Worm (Caenorhabditis elegans) whole organism, L1 larva: ENCODE data around the gene irld-6.

Source experiments
- C34B4.2 ChIP-seq: sonication (generic microtip); optimal IDR thresholded peaks from 2 replicates; lab custom pipeline; 2017; ENCODE audit warnings: mild to moderate bottlenecking, missing genetic modification characterization, missing compliant biosample characterization
- F16B12.6 ChIP-seq: fragments of 150-350 bp; optimal IDR thresholded peaks from 2 replicates; lab custom pipeline; 2014; ENCODE audit warnings: missing biosample characterization, missing genetic modification characterization
- Y116A8C.19 ChIP-seq: sonication (generic microtip); optimal IDR thresholded peaks from 2 replicates; lab custom pipeline; 2016; ENCODE audit warnings: missing compliant biosample characterization, missing genetic modification characterization, borderline replicate concordance
- aha-1 ChIP-seq: fragments of 150-350 bp; optimal IDR thresholded peaks from 2 replicates; lab custom pipeline; 2014; ENCODE audit warnings: missing biosample characterization, missing genetic modification characterization
- alr-1 ChIP-seq: fragments of 200-800 bp; sonication (Bioruptor generic); optimal IDR thresholded peaks from 2 replicates; lab custom pipeline; 2018; ENCODE audit warnings: borderline replicate concordance, mild to moderate bottlenecking, missing genetic modification characterization, missing compliant biosample characterization
- aly-2 ChIP-seq: fragments of 150-350 bp; optimal IDR thresholded peaks from 2 replicates; lab custom pipeline; 2014; ENCODE audit warnings: missing biosample characterization, missing genetic modification characterization
- ama-1 ChIP-seq: fragments of 150-350 bp; optimal IDR thresholded peaks from 2 replicates; lab custom pipeline; 2014
- blmp-1 ChIP-seq: fragments of 150-350 bp; optimal IDR thresholded peaks from 2 replicates; lab custom pipeline; 2014; ENCODE audit warnings: missing biosample characterization, missing genetic modification characterization
- ceh-8 ChIP-seq: fragments of 200-800 bp; sonication (Bioruptor generic); optimal IDR thresholded peaks from 2 replicates; lab custom pipeline; 2018; ENCODE audit warnings: mild to moderate bottlenecking, missing genetic modification characterization, moderate library complexity, missing compliant biosample characterization
- ceh-82 ChIP-seq, 3 experiments: fragments of 150-350 bp in 1 of 3; sonication (generic microtip) in 2 of 3; optimal IDR thresholded peaks; 2 replicates each; lab custom pipeline; 2014 to 2017; ENCODE audit warnings: missing biosample characterization in 3 of 3, missing genetic modification characterization in 3 of 3
- ceh-88 ChIP-seq: fragments of 200-800 bp; sonication (Bioruptor generic); IDR thresholded peaks from 2 replicates; pipeline ENCODE4 v1.3.6; 2022; ENCODE audit warnings: missing genetic modification characterization, missing compliant biosample characterization
- ceh-90 ChIP-seq: sonication (generic microtip); optimal IDR thresholded peaks from 2 replicates; lab custom pipeline; 2016; ENCODE audit warnings: missing genetic modification characterization, missing compliant biosample characterization
- dsc-1 ChIP-seq: sonication (generic microtip); optimal IDR thresholded peaks from 2 replicates; lab custom pipeline; 2016; ENCODE audit warnings: mild to moderate bottlenecking, missing genetic modification characterization, missing compliant biosample characterization
- efl-1 ChIP-seq, 4 experiments: fragments of 150-350 bp; optimal IDR thresholded peaks in 3 of 4; peaks in 1 of 4; 1 replicate in 1 of 4; 2 replicates in 3 of 4; lab custom pipeline; 2014; ENCODE audit warnings: missing biosample characterization in 2 of 4, missing genetic modification characterization in 2 of 4, missing genetic modification reagents in 2 of 4
- efl-3 ChIP-seq: fragments of 200-800 bp; sonication (Bioruptor generic); optimal IDR thresholded peaks from 2 replicates; lab custom pipeline; 2018; ENCODE audit warnings: mild to moderate bottlenecking, missing genetic modification characterization, missing compliant biosample characterization
- egl-13 ChIP-seq: sonication (generic microtip); optimal IDR thresholded peaks from 2 replicates; lab custom pipeline; 2016; ENCODE audit warnings: missing genotype, missing genetic modification reagents, missing genetic modification characterization, missing compliant biosample characterization
- egl-27 ChIP-seq, 2 experiments: fragments of 150-350 bp in 1 of 2; sonication (generic microtip); optimal IDR thresholded peaks; 3 replicates each; lab custom pipeline; 2017 to 2018; ENCODE audit warnings: missing biosample characterization in 2 of 2, missing genetic modification characterization in 2 of 2, missing genetic modification reagents in 2 of 2
- elt-2 ChIP-seq: sonication (generic microtip); optimal IDR thresholded peaks from 2 replicates; lab custom pipeline; 2016; ENCODE audit warnings: missing genetic modification characterization, mild to moderate bottlenecking, inconsistent platforms, missing compliant biosample characterization, missing genetic modification reagents
- fkh-10 ChIP-seq: sonication (generic microtip); optimal IDR thresholded peaks from 2 replicates; lab custom pipeline; 2017; ENCODE audit warnings: missing biosample characterization, missing genetic modification reagents, missing genetic modification characterization
- fkh-4 ChIP-seq: sonication (generic microtip); optimal IDR thresholded peaks from 2 replicates; lab custom pipeline; 2016; ENCODE audit warnings: missing compliant biosample characterization, missing genetic modification characterization, borderline replicate concordance
- hlh-17 ChIP-seq: fragments of 200-800 bp; sonication (Bioruptor generic); optimal IDR thresholded peaks from 2 replicates; lab custom pipeline; 2018; ENCODE audit warnings: missing genetic modification characterization, mild to moderate bottlenecking, missing compliant biosample characterization, moderate library complexity, borderline replicate concordance
- isw-1 ChIP-seq: fragments of 200-800 bp; sonication (Bioruptor generic); IDR thresholded peaks from 2 replicates; pipeline ENCODE4 v1.3.6; 2022; ENCODE audit warnings: missing genetic modification characterization, missing compliant biosample characterization
- lin-15B ChIP-seq: fragments of 150-350 bp; sonication (generic microtip); optimal IDR thresholded peaks from 3 replicates; lab custom pipeline; 2014; ENCODE audit warnings: missing biosample characterization, missing genetic modification characterization
- lin-35 ChIP-seq, 2 experiments: fragments of 150-350 bp; optimal IDR thresholded peaks; 2 replicates each; lab custom pipeline; 2014; ENCODE audit warnings: missing biosample characterization in 2 of 2, missing genetic modification characterization in 2 of 2, missing genetic modification reagents in 2 of 2
- lin-39 ChIP-seq: fragments of 150-350 bp; optimal IDR thresholded peaks from 2 replicates; lab custom pipeline; 2014; ENCODE audit warnings: missing biosample characterization, missing genetic modification reagents, missing genetic modification characterization
- mab-9 ChIP-seq: fragments of 200-800 bp; sonication (Bioruptor generic); IDR thresholded peaks from 2 replicates; pipeline ENCODE4 v1.3.6; 2022; ENCODE audit warnings: missing genetic modification reagents, missing genetic modification characterization, missing compliant biosample characterization
- mdl-1 ChIP-seq, 2 experiments: fragments of 150-350 bp; optimal IDR thresholded peaks; 2 replicates each; lab custom pipeline; 2014 to 2017; ENCODE audit warnings: missing biosample characterization in 2 of 2, missing genetic modification characterization in 2 of 2, inconsistent platforms in 1 of 2
- mef-2 ChIP-seq: fragments of 150-350 bp; optimal IDR thresholded peaks from 2 replicates; lab custom pipeline; 2014; ENCODE audit warnings: missing biosample characterization, missing genetic modification characterization
- mep-1 ChIP-seq: fragments of 150-350 bp; optimal IDR thresholded peaks from 2 replicates; lab custom pipeline; 2014; ENCODE audit warnings: missing biosample characterization, missing genetic modification characterization
- nhr-11 ChIP-seq: fragments of 150-350 bp; optimal IDR thresholded peaks from 2 replicates; lab custom pipeline; 2014; ENCODE audit warnings: missing biosample characterization, missing genetic modification characterization
- nhr-12 ChIP-seq: sonication (generic microtip); optimal IDR thresholded peaks from 2 replicates; lab custom pipeline; 2017; ENCODE audit warnings: missing biosample characterization, missing genetic modification characterization
- nhr-19 ChIP-seq: fragments of 200-800 bp; sonication (Bioruptor generic); conservative IDR thresholded peaks from 2 replicates; pipeline ENCODE4 v1.3.6; 2022; ENCODE audit warnings: missing genetic modification characterization, missing compliant biosample characterization
- nhr-20 ChIP-seq: sonication (generic microtip); optimal IDR thresholded peaks from 2 replicates; lab custom pipeline; 2016; ENCODE audit warnings: mild to moderate bottlenecking, missing genetic modification characterization, missing compliant biosample characterization
- nhr-237 ChIP-seq: fragments of 150-350 bp; optimal IDR thresholded peaks from 2 replicates; lab custom pipeline; 2014; ENCODE audit warnings: missing biosample characterization, missing genetic modification characterization
- nhr-28 ChIP-seq: fragments of 150-350 bp; optimal IDR thresholded peaks from 2 replicates; lab custom pipeline; 2014; ENCODE audit warnings: missing biosample characterization, missing genetic modification characterization
- nhr-47 ChIP-seq: sonication (generic microtip); optimal IDR thresholded peaks from 2 replicates; lab custom pipeline; 2016; ENCODE audit warnings: mild to moderate bottlenecking, missing genetic modification characterization, moderate library complexity, missing compliant biosample characterization
- nhr-71 ChIP-seq: sonication (generic microtip); optimal IDR thresholded peaks from 2 replicates; lab custom pipeline; 2016; ENCODE audit warnings: mild to moderate bottlenecking, missing genetic modification characterization, moderate library complexity, missing compliant biosample characterization
- nhr-85 ChIP-seq: sonication (generic microtip); peaks from one replicate; lab custom pipeline; 2016; ENCODE audit warnings: missing genetic modification characterization, inconsistent platforms, missing compliant biosample characterization
- nhr-90 ChIP-seq: sonication (generic microtip); optimal IDR thresholded peaks from 2 replicates; lab custom pipeline; 2016; ENCODE audit warnings: mild to moderate bottlenecking, missing genetic modification characterization, missing compliant biosample characterization; ENCODE audit not compliant: poor library complexity
- pax-3 ChIP-seq: fragments of 200-800 bp; sonication (Bioruptor generic); optimal IDR thresholded peaks from 2 replicates; lab custom pipeline; 2018; ENCODE audit warnings: mild to moderate bottlenecking, missing genetic modification characterization, moderate library complexity, missing compliant biosample characterization
- pqm-1 ChIP-seq: sonication (generic microtip); optimal IDR thresholded peaks from 3 replicates; lab custom pipeline; 2017; ENCODE audit warnings: missing biosample characterization, missing genetic modification characterization
- rnt-1 ChIP-seq: sonication (generic microtip); optimal IDR thresholded peaks from 2 replicates; lab custom pipeline; 2016; ENCODE audit warnings: mild to moderate bottlenecking, missing genetic modification characterization, moderate library complexity, missing compliant biosample characterization
- snu-23 ChIP-seq: sonication (generic microtip); optimal IDR thresholded peaks from 2 replicates; lab custom pipeline; 2016; ENCODE audit warnings: missing genetic modification characterization, missing compliant biosample characterization
- sptf-1 ChIP-seq: fragments of 150-350 bp; optimal IDR thresholded peaks from 2 replicates; lab custom pipeline; 2014; ENCODE audit warnings: missing biosample characterization, missing genetic modification characterization
- sup-37 ChIP-seq: fragments of 200-800 bp; sonication (Bioruptor generic); optimal IDR thresholded peaks from 2 replicates; lab custom pipeline; 2018; ENCODE audit warnings: mild to moderate bottlenecking, missing genetic modification characterization, missing compliant biosample characterization
- tlp-1 ChIP-seq: fragments of 150-350 bp; optimal IDR thresholded peaks from 2 replicates; lab custom pipeline; 2014; ENCODE audit warnings: missing biosample characterization, missing genetic modification characterization
- unc-30 ChIP-seq: sonication (generic microtip); optimal IDR thresholded peaks from 2 replicates; lab custom pipeline; 2017; ENCODE audit warnings: missing biosample characterization, missing genetic modification characterization
- zag-1 ChIP-seq: fragments of 150-350 bp; optimal IDR thresholded peaks from 2 replicates; lab custom pipeline; 2014; ENCODE audit warnings: missing biosample characterization, missing genetic modification characterization
- zip-4 ChIP-seq: fragments of 200-800 bp; sonication (Bioruptor generic); optimal IDR thresholded peaks from 2 replicates; lab custom pipeline; 2018; ENCODE audit warnings: mild to moderate bottlenecking, missing genetic modification characterization, moderate library complexity, missing compliant biosample characterization
- ztf-4 ChIP-seq: fragments of 150-350 bp; optimal IDR thresholded peaks from 2 replicates; lab custom pipeline; 2014; ENCODE audit warnings: missing biosample characterization, missing genetic modification characterization

The irld-6 gene

DNA sequence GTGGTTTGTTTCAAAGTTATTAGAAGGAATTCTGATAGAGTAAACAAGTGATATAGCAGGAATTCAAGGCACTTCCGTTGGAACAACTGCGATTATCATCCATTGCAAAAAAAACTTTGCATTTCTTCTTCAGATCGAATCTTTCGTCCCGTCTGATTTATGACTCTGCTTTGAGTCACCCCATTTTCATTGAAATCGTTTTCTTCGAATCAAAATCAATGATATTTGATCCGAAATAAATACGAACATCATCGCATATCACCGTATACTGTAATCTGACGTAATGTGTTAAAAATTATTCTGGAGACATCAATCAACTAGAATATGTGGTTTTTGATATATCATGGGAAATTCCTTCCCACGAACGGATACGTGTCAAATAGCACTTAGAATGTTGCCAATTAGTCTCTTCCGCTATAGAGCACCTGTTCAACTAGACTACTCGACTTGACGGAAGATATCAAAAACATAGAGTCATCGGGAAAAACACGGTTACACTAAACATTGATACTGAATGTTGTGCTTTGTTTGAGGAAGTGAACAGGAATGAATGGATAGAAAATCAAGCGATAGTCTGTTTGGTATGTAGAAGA lies 25.7 kb downstream of the irld-6 start:
- TF ChIP-seq nhr-85 (tag; lab: Kevin White, UChicago) (peak; percentile 57), ceh-88 (no peak), blmp-1 (tag; lab: Kevin White, UChicago) (peak; percentile 20), nhr-12 (no peak), lin-39 (tag; lab: Kevin White, UChicago) (no peak)

DNA sequence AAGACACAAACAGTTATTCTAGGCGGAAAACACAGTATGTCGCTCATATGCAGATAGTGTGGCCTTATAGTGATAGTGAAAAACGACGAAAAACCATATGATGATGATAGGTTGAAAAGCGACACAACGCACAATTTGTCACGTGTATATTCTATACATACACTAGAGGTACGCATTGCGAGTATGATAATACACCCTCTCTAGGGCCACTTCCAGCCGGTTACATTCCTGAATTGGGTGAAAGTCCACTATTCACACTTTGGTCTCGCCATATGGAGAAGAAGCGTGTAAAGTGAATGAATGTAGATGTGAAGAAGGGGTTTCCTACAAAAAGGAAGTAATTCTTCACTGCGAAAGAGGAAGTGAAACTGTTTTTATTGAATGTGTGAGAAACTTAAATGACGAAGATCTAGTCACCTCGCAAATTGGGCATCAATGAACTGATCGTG lies 27.1 kb downstream of the irld-6 start:
- TF ChIP-seq mdl-1 (tag; optimal IDR thresholded peaks at IDR 0.05; lab: Kevin White, UChicago) (peak in 1 of 2 experiments; percentile 72), alr-1 (tag; lab: Kevin White, UChicago) (no peak), ama-1 (lab: Kevin White, UChicago) (no peak), lin-35 (GFP tag; optimal IDR thresholded peaks at IDR 0.05; lab: Kevin White, UChicago) (peak in 1 of 2 experiments; percentile 64), isw-1 (GFP tag; lab: Robert Waterston, UW) (no peak), sptf-1 (tag; lab: Kevin White, UChicago) (no peak), mab-9 (GFP tag; lab: Robert Waterston, UW) (no peak), ceh-82 (tag; optimal IDR thresholded peaks at IDR 0.05; lab: Kevin White, UChicago) (no peak), elt-2 (tag; lab: Kevin White, UChicago) (peak; percentile 92), Y116A8C.19 (tag; lab: Kevin White, UChicago) (no peak), egl-13 (no peak), nhr-19 (GFP tag; lab: Robert Waterston, UW) (peak; percentile 34), pqm-1 (no peak), zip-4 (no peak), aly-2 (tag; lab: Kevin White, UChicago) (no peak), nhr-20 (tag; lab: Kevin White, UChicago) (peak; percentile 84), rnt-1 (tag; lab: Kevin White, UChicago) (no peak), nhr-90 (tag; lab: Kevin White, UChicago) (peak; percentile 50), nhr-85 (tag; lab: Kevin White, UChicago) (peak; percentile 85), dsc-1 (tag; lab: Kevin White, UChicago) (no peak), unc-30 (tag; lab: Kevin White, UChicago) (no peak), pax-3 (tag; lab: Kevin White, UChicago) (no peak), fkh-10 (GFP tag; lab: Kevin White, UChicago) (no peak), mep-1 (tag; lab: Kevin White, UChicago) (no peak), ztf-4 (no peak), efl-1 (optimal IDR thresholded peaks at IDR 0.05; lab: Kevin White, UChicago) (no peak), efl-1 (GFP tag; optimal IDR thresholded peaks at IDR 0.05 in 1 of 2; lab: Kevin White, UChicago) (peak in 1 of 2 experiments; percentile 94), snu-23 (GFP tag; lab: Kevin White, UChicago) (peak; percentile 47), sup-37 (GFP tag; lab: Kevin White, UChicago) (no peak), ceh-88 (no peak), zag-1 (no peak), nhr-12 (no peak), nhr-28 (tag; lab: Kevin White, UChicago) (no peak), tlp-1 (no peak), efl-3 (GFP tag; lab: Kevin White, UChicago) (no peak), nhr-47 (tag; lab: Kevin White, UChicago) (peak; percentile 47), nhr-237 (tag; lab: Kevin White, UChicago) (no peak), fkh-4 (tag; lab: Kevin White, UChicago) (no peak), F16B12.6 (tag; lab: Kevin White, UChicago) (no peak), hlh-17 (GFP tag; lab: Kevin White, UChicago) (no peak), nhr-11 (tag; lab: Kevin White, UChicago) (no peak), ceh-8 (no peak), lin-15B (tag; lab: Kevin White, UChicago) (no peak), ceh-90 (tag; lab: Kevin White, UChicago) (no peak), C34B4.2 (tag; lab: Kevin White, UChicago) (no peak), aha-1 (tag; lab: Kevin White, UChicago) (no peak), egl-27 (tag; optimal IDR thresholded peaks at IDR 0.05; lab: Kevin White, UChicago) (no peak), nhr-71 (tag; lab: Kevin White, UChicago) (peak; percentile 65), mef-2 (tag; lab: Kevin White, UChicago) (no peak)
